Fruit fly (Drosophila melanogaster) whole organism, wandering third instar larva: Measurements from ENCODE around the gene tgo.

Experiments used
- Abd-B ChIP-seq: fragments of >200 bp; optimal IDR thresholded peaks from 2 replicates; lab custom pipeline; 2017; ENCODE audit warnings: missing biosample characterization, missing genetic modification characterization
- CG9705 ChIP-seq: fragments of 200-800 bp; sonication (Bioruptor generic); optimal IDR thresholded peaks from 2 replicates; lab custom pipeline; 2018; ENCODE audit warnings: missing biosample characterization, mild to moderate bottlenecking, missing genetic modification characterization
- CrebA ChIP-seq: fragments of 200-800 bp; sonication (Bioruptor generic); optimal IDR thresholded peaks from 2 replicates; lab custom pipeline; 2016; ENCODE audit warnings: missing biosample characterization, mild to moderate bottlenecking, missing genetic modification characterization, borderline replicate concordance
- Dfd ChIP-seq: fragments of >200 bp; optimal IDR thresholded peaks from 2 replicates; lab custom pipeline; 2017; ENCODE audit warnings: missing biosample characterization, missing genetic modification characterization
- Dif ChIP-seq: fragments of 200-275, 200-300 bp; sonication (Bioruptor generic); optimal IDR thresholded peaks from 2 replicates; lab custom pipeline; 2018; ENCODE audit warnings: missing biosample characterization, missing genetic modification characterization; ENCODE audit not compliant: partially characterized antibody
- GATAd ChIP-seq: sonication (Bioruptor generic); optimal IDR thresholded peaks from 2 replicates; lab custom pipeline; 2016; ENCODE audit warnings: missing biosample characterization, missing genetic modification characterization
- HLH106 ChIP-seq: fragments of 200-800 bp; optimal IDR thresholded peaks from 3 replicates; lab custom pipeline; 2019; ENCODE audit warnings: missing biosample characterization, mild to moderate bottlenecking, missing genetic modification characterization, moderate library complexity
- Hnf4 ChIP-seq: fragments of 200-800 bp; sonication (Bioruptor generic); optimal IDR thresholded peaks from 2 replicates; lab custom pipeline; 2016; ENCODE audit warnings: missing biosample characterization, mild to moderate bottlenecking, missing genetic modification characterization
- Hr78 ChIP-seq: fragments of >200 bp; optimal IDR thresholded peaks from 2 replicates; lab custom pipeline; 2017; ENCODE audit warnings: missing biosample characterization, missing genetic modification characterization
- Jra ChIP-seq: sonication (Bioruptor generic); optimal IDR thresholded peaks from 2 replicates; lab custom pipeline; 2016; ENCODE audit warnings: missing biosample characterization, missing genetic modification characterization
- Myc ChIP-seq: fragments of >200 bp; optimal IDR thresholded peaks from 2 replicates; lab custom pipeline; 2017
- N ChIP-seq: fragments of >200 bp; optimal IDR thresholded peaks from 2 replicates; lab custom pipeline; 2018; ENCODE audit warnings: missing biosample characterization, missing external identifiers, missing genetic modification characterization
- OdsH ChIP-seq: fragments of 200-800 bp; sonication (Bioruptor generic); optimal IDR thresholded peaks from 2 replicates; lab custom pipeline; 2016; ENCODE audit warnings: missing biosample characterization, mild to moderate bottlenecking, missing genetic modification characterization
- Rel ChIP-seq, 2 experiments: fragments of 200-800 bp; sonication (Bioruptor generic) in 1 of 2; optimal IDR thresholded peaks; 2 replicates in 1 of 2; 3 replicates in 1 of 2; lab custom pipeline; 2016 to 2019; ENCODE audit warnings: mild to moderate bottlenecking in 2 of 2, missing biosample characterization in 2 of 2, missing genetic modification characterization in 2 of 2, moderate library complexity in 1 of 2
- Sp1 ChIP-seq: fragments of 200-800 bp; sonication (Bioruptor generic); optimal IDR thresholded peaks from 3 replicates; lab custom pipeline; 2019; ENCODE audit warnings: missing biosample characterization, mild to moderate bottlenecking, missing genetic modification characterization, moderate library complexity
- Vsx2 ChIP-seq: fragments of 200-300, 225-300 bp; sonication (Bioruptor generic); optimal IDR thresholded peaks from 2 replicates; lab custom pipeline; 2018; ENCODE audit warnings: missing biosample characterization, missing genetic modification characterization; ENCODE audit not compliant: partially characterized antibody
- br ChIP-seq: fragments of 200-800 bp; sonication (Bioruptor generic); optimal IDR thresholded peaks from 2 replicates; lab custom pipeline; 2016; ENCODE audit warnings: missing biosample characterization, missing genetic modification characterization
- brk ChIP-seq: fragments of 200-800 bp; sonication (Bioruptor generic); optimal IDR thresholded peaks from 2 replicates; lab custom pipeline; 2016; ENCODE audit warnings: missing biosample characterization, mild to moderate bottlenecking, missing genetic modification characterization
- dl ChIP-seq, 2 experiments: fragments of 175-275, 200-275 bp in 1 of 2; fragments of 200-275 bp in 1 of 2; sonication (Bioruptor generic); optimal IDR thresholded peaks; lab custom pipeline; 2018; ENCODE audit warnings: mild to moderate bottlenecking in 2 of 2, missing biosample characterization in 2 of 2, missing genetic modification characterization in 2 of 2, moderate library complexity in 2 of 2; ENCODE audit not compliant: partially characterized antibody in 2 of 2, insufficient read depth in 1 of 2
- dmrt93B ChIP-seq: fragments of 200-800 bp; sonication (Bioruptor generic); optimal IDR thresholded peaks from 2 replicates; lab custom pipeline; 2018; ENCODE audit warnings: missing biosample characterization, mild to moderate bottlenecking, missing genetic modification characterization
- foxo ChIP-seq, 2 experiments: fragments of 200-800 bp; sonication (Bioruptor generic); optimal IDR thresholded peaks; 2 replicates in 1 of 2; 3 replicates in 1 of 2; lab custom pipeline; 2016 to 2017; ENCODE audit warnings: missing biosample characterization in 2 of 2, missing genetic modification characterization in 2 of 2
- fru ChIP-seq: fragments of 200-800 bp; sonication (Bioruptor generic); optimal IDR thresholded peaks from 3 replicates; lab custom pipeline; 2016; ENCODE audit warnings: missing biosample characterization, mild to moderate bottlenecking, missing genetic modification characterization
- h ChIP-seq: fragments of 200-800 bp; sonication (Bioruptor generic); optimal IDR thresholded peaks from 3 replicates; lab custom pipeline; 2016; ENCODE audit warnings: missing biosample characterization, mild to moderate bottlenecking, missing genetic modification characterization
- jim ChIP-seq: fragments of 175-275, 200-325 bp; sonication (Bioruptor generic); optimal IDR thresholded peaks from 2 replicates; lab custom pipeline; 2016; ENCODE audit warnings: missing biosample characterization, mild to moderate bottlenecking, missing genetic modification characterization
- lola ChIP-seq: fragments of >200 bp; optimal IDR thresholded peaks from 2 replicates; lab custom pipeline; 2017; ENCODE audit warnings: missing biosample characterization, missing genetic modification characterization
- pan ChIP-seq: fragments of >200 bp; optimal IDR thresholded peaks from 2 replicates; lab custom pipeline; 2017
- psq ChIP-seq: fragments of 200-800 bp; sonication (Bioruptor generic); optimal IDR thresholded peaks from 3 replicates; lab custom pipeline; 2017; ENCODE audit warnings: missing biosample characterization, mild to moderate bottlenecking, missing genetic modification characterization, moderate library complexity
- rgr ChIP-seq: fragments of 200-800 bp; sonication (Bioruptor generic); optimal IDR thresholded peaks from 3 replicates; lab custom pipeline; 2016; ENCODE audit warnings: missing biosample characterization, mild to moderate bottlenecking, missing genetic modification characterization
- sage ChIP-seq: fragments of 200-800 bp; sonication (Bioruptor generic); optimal IDR thresholded peaks from 2 replicates; lab custom pipeline; 2016; ENCODE audit warnings: missing biosample characterization, mild to moderate bottlenecking, missing genetic modification characterization
- sv ChIP-seq: fragments of 200-800 bp; sonication (Bioruptor generic); optimal IDR thresholded peaks from 3 replicates; lab custom pipeline; 2016; ENCODE audit warnings: missing biosample characterization, missing genetic modification characterization
- tai ChIP-seq: sonication (Bioruptor generic); optimal IDR thresholded peaks from 2 replicates; lab custom pipeline; 2016; ENCODE audit warnings: missing biosample characterization, missing genetic modification characterization
- usp ChIP-seq: fragments of >200 bp; optimal IDR thresholded peaks from 2 replicates; lab custom pipeline; 2017; ENCODE audit warnings: missing biosample characterization, missing genetic modification characterization
- woc ChIP-seq: sonication (Bioruptor generic); optimal IDR thresholded peaks from 2 replicates; lab custom pipeline; 2016; ENCODE audit warnings: missing biosample characterization, mild to moderate bottlenecking, missing genetic modification characterization

The tgo gene

dm6 chr3R:8978768-8979167 lies 41.1 kb downstream of the tgo start (continued):
- TF ChIP-seq usp (no peak), jim (GFP tag; lab: Kevin White, UChicago) (no peak), Rel (GFP tag; optimal IDR thresholded peaks at IDR 0.05; lab: Kevin White, UChicago) (peak; percentile 42), Rel (tag; optimal IDR thresholded peaks at IDR 0.05; lab: Kevin White, UChicago) (no peak), Sp1 (GFP tag; lab: Kevin White, UChicago) (peak; percentile 78), Myc (lab: Kevin White, UChicago) (no peak), brk (GFP tag; lab: Kevin White, UChicago) (peak; percentile 57), HLH106 (tag; lab: Kevin White, UChicago) (peak; percentile 58)

DNA sequence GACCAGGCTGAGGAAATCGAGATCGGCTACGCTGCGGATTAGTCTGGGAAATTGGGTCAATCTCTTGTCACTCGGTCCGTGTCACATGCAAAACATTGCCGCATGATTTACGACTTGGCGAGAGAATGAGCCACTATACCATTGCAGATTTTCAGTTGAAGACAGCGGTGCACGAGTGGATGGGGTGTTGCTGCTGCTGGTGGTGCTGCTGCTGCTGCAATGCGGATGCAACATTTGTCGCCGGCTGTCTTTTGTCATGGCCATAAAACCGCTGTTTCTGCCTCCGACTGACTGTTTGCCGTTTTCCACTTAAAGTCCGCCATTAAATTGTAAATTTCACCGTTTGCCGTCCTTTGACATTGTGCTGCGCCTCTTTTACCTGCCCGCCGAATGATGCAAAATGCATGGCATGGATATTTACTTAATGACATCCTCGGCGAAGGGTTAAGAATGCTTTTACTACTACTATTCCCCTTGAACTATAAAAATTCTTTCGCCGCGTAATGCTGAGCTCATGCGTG lies 43.7 kb downstream of the tgo start:
- TF ChIP-seq foxo (GFP tag; optimal IDR thresholded peaks at IDR 0.05; lab: Kevin White, UChicago) (no peak), Vsx2 (GFP tag; lab: Kevin White, UChicago) (no peak), dl (GFP tag; optimal IDR thresholded peaks at IDR 0.05; lab: Kevin White, UChicago; ENCODE audit: insufficient read depth in 1 of 2, partially characterized antibody in 2 of 2) (no peak), dmrt93B (GFP tag; lab: Kevin White, UChicago) (no peak)
- TF ChIP-seq, all 38 proteins: peak for 0

dm6 chr3R:8971794-8972193 lies 48.0 kb downstream of the tgo start:
- TF ChIP-seq brk (GFP tag; lab: Kevin White, UChicago) (no peak), Jra (no peak), pan (lab: Kevin White, UChicago) (no peak), psq (GFP tag; lab: Kevin White, UChicago) (peak; percentile 43), CrebA (GFP tag; lab: Kevin White, UChicago) (no peak), Abd-B (GFP tag; lab: Kevin White, UChicago) (no peak), Hnf4 (GFP tag; lab: Kevin White, UChicago) (no peak), usp (no peak)

- TF ChIP-seq fru (GFP tag; lab: Kevin White, UChicago) = no peak
- no peak for TF ChIP-seq woc (GFP tag; lab: Kevin White, UChicago)
- no peak for TF ChIP-seq brk (GFP tag; lab: Kevin White, UChicago)
Measured at dm6 chr3R:8970707-8971106, 49.1 kb downstream of the tgo start.

DNA sequence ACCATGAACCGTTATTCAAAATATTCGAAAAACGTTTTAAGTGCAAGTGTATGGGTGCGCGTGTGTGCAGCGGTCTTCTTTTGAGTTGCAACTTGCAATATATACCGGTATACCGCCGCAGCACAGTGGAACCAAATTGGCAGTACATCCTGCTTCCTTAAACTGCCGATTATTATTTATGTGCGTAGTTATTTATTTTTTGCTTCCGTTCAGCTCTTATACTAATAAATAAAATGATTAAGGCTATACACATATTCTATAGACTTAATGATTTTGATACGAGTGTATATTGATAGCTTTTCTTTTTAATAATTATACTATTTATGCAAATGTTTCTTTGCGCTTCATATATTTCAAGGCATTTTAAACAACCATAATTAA lies 49.9 kb downstream of the tgo start:
- TF ChIP-seq usp (no peak), GATAd (GFP tag; lab: Kevin White, UChicago) (no peak), CrebA (GFP tag; lab: Kevin White, UChicago) (no peak), br (GFP tag; lab: Kevin White, UChicago) (no peak), rgr (GFP tag; lab: Kevin White, UChicago) (no peak), psq (GFP tag; lab: Kevin White, UChicago) (no peak), HLH106 (tag; lab: Kevin White, UChicago) (no peak), CG9705 (GFP tag; lab: Kevin White, UChicago) (no peak), jim (GFP tag; lab: Kevin White, UChicago) (no peak), tai (GFP tag; lab: Kevin White, UChicago) (no peak)

DNA sequence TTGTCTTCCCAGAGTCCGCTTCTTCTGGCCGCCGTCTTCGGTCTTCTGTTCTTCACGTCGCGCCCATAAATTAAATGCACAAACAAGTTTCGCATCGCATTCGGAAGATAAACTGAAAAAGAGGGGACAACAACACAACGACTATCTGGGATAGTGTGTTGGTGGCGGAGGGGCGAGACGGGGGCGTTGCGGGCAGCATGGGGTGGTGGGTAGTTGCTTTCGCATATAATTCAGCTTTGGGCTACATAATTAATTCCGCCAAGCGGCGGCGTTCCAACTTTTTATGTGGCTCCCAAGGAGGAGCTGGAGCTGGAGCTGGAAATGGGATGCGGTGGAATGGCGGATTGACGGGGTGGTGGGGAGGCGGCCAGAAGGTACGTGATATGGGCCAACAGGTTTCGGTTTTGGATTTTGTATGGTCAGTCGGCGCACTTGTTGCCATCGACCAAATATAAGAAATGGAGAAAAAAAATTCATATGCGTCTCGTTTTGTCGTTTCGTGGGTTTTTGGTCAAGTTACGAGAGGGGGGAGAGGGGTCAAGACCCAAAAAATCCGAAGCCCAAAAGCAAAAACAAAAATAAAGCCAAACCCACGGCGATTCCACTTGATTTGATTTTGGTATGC lies 50.4 kb downstream of the tgo start:
- peak; percentile 88 for TF ChIP-seq psq (GFP tag; lab: Kevin White, UChicago)
- no peak for TF ChIP-seq Dfd
- peak; percentile 28 for TF ChIP-seq fru (GFP tag; lab: Kevin White, UChicago)

dm6 chr3R:8968837-8969236 lies 51.0 kb downstream of the tgo start:
- no peak for TF ChIP-seq Hr78 (GFP tag; lab: Kevin White, UChicago)
- TF ChIP-seq Hnf4 (GFP tag; lab: Kevin White, UChicago) = peak; percentile 10
- peak; percentile 42 for TF ChIP-seq fru (GFP tag; lab: Kevin White, UChicago)
- no peak for TF ChIP-seq Dfd
- no peak for TF ChIP-seq Dif (GFP tag; lab: Kevin White, UChicago)
- TF ChIP-seq sv = no peak
- TF ChIP-seq Jra = no peak
- TF ChIP-seq lola (GFP tag; lab: Kevin White, UChicago) = no peak
- TF ChIP-seq dmrt93B (GFP tag; lab: Kevin White, UChicago) = peak; percentile 8
- TF ChIP-seq N (GFP tag; lab: Kevin White, UChicago) = no peak
- TF ChIP-seq br (GFP tag; lab: Kevin White, UChicago) = peak; percentile 50
- TF ChIP-seq h (GFP tag; lab: Kevin White, UChicago) = peak; percentile 55
- no peak for TF ChIP-seq Vsx2 (GFP tag; lab: Kevin White, UChicago)
- TF ChIP-seq CrebA (GFP tag; lab: Kevin White, UChicago) = no peak
- peak; percentile 66 for TF ChIP-seq OdsH (GFP tag; lab: Kevin White, UChicago)
- TF ChIP-seq dl (GFP tag; optimal IDR thresholded peaks at IDR 0.05; lab: Kevin White, UChicago; ENCODE audit: insufficient read depth in 1 of 2, partially characterized antibody in 2 of 2) = no peak
- no peak for TF ChIP-seq Abd-B (GFP tag; lab: Kevin White, UChicago)
- no peak for TF ChIP-seq sage (GFP tag; lab: Kevin White, UChicago)
- TF ChIP-seq Sp1 (GFP tag; lab: Kevin White, UChicago) = peak; percentile 33
- TF ChIP-seq foxo (GFP tag; optimal IDR thresholded peaks at IDR 0.05; lab: Kevin White, UChicago) = peak in 1 of 2 experiments; percentile 62
- TF ChIP-seq Rel (GFP tag; optimal IDR thresholded peaks at IDR 0.05; lab: Kevin White, UChicago) = no peak
- no peak for TF ChIP-seq Rel (tag; optimal IDR thresholded peaks at IDR 0.05; lab: Kevin White, UChicago)
